Fruit fly (Drosophila melanogaster): ENCODE data around the gene Mitofilin.

Gene Mitofilin

DNA sequence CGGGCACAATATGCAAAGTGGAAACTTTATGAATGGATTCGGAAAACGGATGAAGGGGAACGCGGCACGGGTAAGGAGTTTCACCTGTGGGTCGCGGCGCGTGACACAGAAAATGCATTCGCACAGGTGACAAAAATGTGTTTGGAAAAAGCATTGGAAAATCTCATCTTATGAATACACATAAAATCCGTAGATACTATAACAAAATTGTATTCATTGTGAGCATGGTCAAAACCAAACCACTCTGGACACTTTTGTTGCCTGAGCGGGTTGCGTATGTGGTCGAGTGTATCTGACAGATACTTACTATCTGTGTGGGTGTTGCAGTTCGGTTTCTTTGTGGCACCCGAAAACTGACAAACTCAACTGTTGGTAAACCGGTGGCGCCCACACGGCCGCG, 16.3 kb upstream of the Mitofilin start (continued):
- TF ChIP-seq CG6272 (GFP tag; IDR thresholded peaks at IDR 0.05), result 0 out of 2 replicates have a peak, but pooled peaks have one; percentile 6
- TF ChIP-seq HLHmδ (GFP tag; optimal IDR thresholded peaks at IDR 0.05), result no peak
- TF ChIP-seq CG34422 (GFP tag; IDR thresholded peaks at IDR 0.05), result peak; percentile 76
- TF ChIP-seq Rfx (GFP tag; IDR thresholded peaks at IDR 0.05), result 0 out of 2 replicates have a peak, but pooled peaks have one; percentile 21
- TF ChIP-seq phol (tag; optimal IDR thresholded peaks at IDR 0.05), result peak; percentile 39
- peak; percentile 57 for TF ChIP-seq CG10366 (GFP tag; IDR thresholded peaks at IDR 0.05)
- TF ChIP-seq ewg (GFP tag; optimal IDR thresholded peaks at IDR 0.05), result peak; percentile 32
- no peak for TF ChIP-seq yki (optimal IDR thresholded peaks at IDR 0.05)
- peak; percentile 75 for TF ChIP-seq Ptx1 (GFP tag; IDR thresholded peaks at IDR 0.05)
- TF ChIP-seq CG8765 (GFP tag; IDR thresholded peaks at IDR 0.05), result peak; percentile 33; the same call in 1 of the 2 replicates
- peak; percentile 52 for TF ChIP-seq oc (tag; optimal IDR thresholded peaks at IDR 0.05)
- peak; percentile 54 for TF ChIP-seq CG4730 (GFP tag; IDR thresholded peaks at IDR 0.05)
- TF ChIP-seq CG2120 (GFP tag; optimal IDR thresholded peaks at IDR 0.05), result peak; percentile 28
- TF ChIP-seq slp2 (GFP tag; optimal IDR thresholded peaks at IDR 0.05), result no peak
- peak; percentile 38 for TF ChIP-seq grau (tag; optimal IDR thresholded peaks at IDR 0.05)
- no peak for TF ChIP-seq gcm2 (GFP tag; optimal IDR thresholded peaks at IDR 0.05)
- TF ChIP-seq CG13624 (GFP tag; optimal IDR thresholded peaks at IDR 0.05), result peak; percentile 2
- no peak for TF ChIP-seq run (tag; optimal IDR thresholded peaks at IDR 0.05)
- peak; percentile 62; the same call in 1 of the 2 replicates for TF ChIP-seq bowl (GFP tag; IDR thresholded peaks at IDR 0.05)
- no peak for TF ChIP-seq CG2678 (tag; optimal IDR thresholded peaks at IDR 0.05)
- no peak for TF ChIP-seq sqz (GFP tag; optimal IDR thresholded peaks at IDR 0.05)
- TF ChIP-seq CG13123 (GFP tag; optimal IDR thresholded peaks at IDR 0.05), result no peak
- TF ChIP-seq Dad (GFP tag; optimal IDR thresholded peaks at IDR 0.05), result no peak
- no peak for TF ChIP-seq Asciz (GFP tag; optimal IDR thresholded peaks at IDR 0.05)
- no peak for TF ChIP-seq hkb (optimal IDR thresholded peaks at IDR 0.05)
- peak; percentile 83 for TF ChIP-seq hkb (GFP tag; IDR thresholded peaks at IDR 0.05)
- TF ChIP-seq Mad (GFP tag; optimal IDR thresholded peaks at IDR 0.05), result peak; percentile 17
- TF ChIP-seq CG11093 (GFP tag; IDR thresholded peaks at IDR 0.05), result peak; percentile 52; the same call in 2 of the 3 replicates
- no peak for TF ChIP-seq Spps (tag; optimal IDR thresholded peaks at IDR 0.05)
- no peak for TF ChIP-seq C15 (GFP tag; IDR thresholded peaks at IDR 0.05)
- peak; percentile 72 for TF ChIP-seq Rx (GFP tag; IDR thresholded peaks at IDR 0.05)
- TF ChIP-seq nmo (GFP tag; optimal IDR thresholded peaks at IDR 0.05), result peak; percentile 24
- TF ChIP-seq dmrt11E (tag; optimal IDR thresholded peaks at IDR 0.05), result peak; percentile 11
- TF ChIP-seq CG1233 (GFP tag; optimal IDR thresholded peaks at IDR 0.05), result peak; percentile 24
- no peak for TF ChIP-seq Eip74EF (GFP tag; optimal IDR thresholded peaks at IDR 0.05)
- peak; percentile 38 for TF ChIP-seq CG8924 (tag; optimal IDR thresholded peaks at IDR 0.05)
- TF ChIP-seq CG17328 (GFP tag; IDR thresholded peaks at IDR 0.05), result peak; percentile 78
- TF ChIP-seq CG14441 (GFP tag; IDR thresholded peaks at IDR 0.05), result peak; percentile 51
- TF ChIP-seq CG14710 (tag; optimal IDR thresholded peaks at IDR 0.05), result peak; percentile 18
- TF ChIP-seq CG31224 (GFP tag; IDR thresholded peaks at IDR 0.05), result peak; percentile 43; the same call in 1 of the 2 replicates
- no peak for TF ChIP-seq gcm (GFP tag; optimal IDR thresholded peaks at IDR 0.05)
- TF ChIP-seq CG18476 (GFP tag; optimal IDR thresholded peaks at IDR 0.05), result peak; percentile 18
- TF ChIP-seq CG12769 (tag; optimal IDR thresholded peaks at IDR 0.05), result no peak
- peak; percentile 58 for TF ChIP-seq ATbp (GFP tag; optimal IDR thresholded peaks at IDR 0.05)
- peak; percentile 60; the same call in 2 of the 3 replicates for TF ChIP-seq H15 (GFP tag; IDR thresholded peaks at IDR 0.05)
- TF ChIP-seq hb (GFP tag; IDR thresholded peaks at IDR 0.05; ENCODE audit: partially characterized antibody), result no peak
- peak; percentile 54 for TF ChIP-seq CG4360 (GFP tag; IDR thresholded peaks at IDR 0.05)
- TF ChIP-seq mirr (GFP tag; optimal IDR thresholded peaks at IDR 0.05), result no peak
- TF ChIP-seq gce (GFP tag; IDR thresholded peaks at IDR 0.05), result no peak
- no peak for TF ChIP-seq pita (GFP tag; optimal IDR thresholded peaks at IDR 0.05)
- TF ChIP-seq CG7556 (GFP tag; optimal IDR thresholded peaks at IDR 0.05), result peak; percentile 45
- TF ChIP-seq eve (GFP tag; optimal IDR thresholded peaks at IDR 0.05), result no peak

Data from whole organism, embryonic.